Worm (Caenorhabditis elegans): ENCODE data around the gene scav-1.
A peak's percentile ranks its signal among the peaks of the same experiment; 100 is the strongest.

The scav-1 gene

DNA sequence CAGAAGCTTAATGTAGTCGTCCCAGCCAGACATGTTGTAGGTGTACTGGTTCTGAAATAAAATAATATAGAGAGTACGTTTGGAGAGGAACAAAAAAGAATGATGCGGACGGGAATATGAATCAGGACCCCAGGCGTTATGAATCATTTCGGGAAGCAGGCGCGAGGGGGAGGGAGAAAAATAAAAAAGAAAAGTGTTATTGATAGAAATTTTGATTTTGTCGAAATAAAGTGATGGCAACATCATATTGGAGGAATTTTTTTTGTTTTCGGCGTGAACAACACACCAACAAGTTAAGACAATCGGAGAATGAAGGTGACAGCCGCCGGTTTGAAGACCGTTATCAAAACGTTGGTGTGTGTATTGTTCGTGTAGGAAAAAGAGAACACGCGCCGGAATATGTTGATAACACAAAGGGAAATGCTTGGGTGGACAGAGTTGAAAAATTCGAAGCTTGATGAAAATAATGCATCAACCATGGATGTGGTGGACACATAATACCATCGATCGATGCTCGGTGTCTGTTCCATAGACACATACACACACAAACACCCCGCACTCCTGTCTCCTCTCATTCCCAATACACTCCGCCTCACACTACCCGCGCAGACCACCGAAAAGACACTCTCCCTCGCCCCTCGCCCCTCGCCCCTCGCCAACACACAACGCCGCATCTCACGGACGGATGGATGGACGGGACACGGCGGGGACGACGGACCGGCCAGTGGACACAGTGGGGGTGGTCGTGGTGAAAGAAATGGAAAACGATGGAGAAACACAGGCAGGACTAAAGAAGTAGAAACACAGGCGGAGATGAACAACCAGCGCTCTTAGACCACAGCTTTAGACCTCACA, 46.1 kb downstream of the scav-1 start, which contains the start of gene pfn-2:
pfn-2 (minus strand) TSS at position 51 of the 855 bp plus-strand sequence.
- peak; percentile 16 for TF ChIP-seq fos-1 (tag; optimal IDR thresholded peaks at IDR 0.05)
- TF ChIP-seq ztf-4 (tag; optimal IDR thresholded peaks at IDR 0.05): no peak
- TF ChIP-seq snpc-4 (tag; optimal IDR thresholded peaks at IDR 0.05): peak; percentile 21
- peak; percentile 29 for TF ChIP-seq F13H6.1 (tag; optimal IDR thresholded peaks at IDR 0.05)
- TF ChIP-seq crh-2 (tag; optimal IDR thresholded peaks at IDR 0.05): peak; percentile 3
- no peak for TF ChIP-seq lsy-2 (tag; optimal IDR thresholded peaks at IDR 0.05)
- peak; percentile 44 for TF ChIP-seq unc-55 (GFP tag; optimal IDR thresholded peaks at IDR 0.05)

DNA sequence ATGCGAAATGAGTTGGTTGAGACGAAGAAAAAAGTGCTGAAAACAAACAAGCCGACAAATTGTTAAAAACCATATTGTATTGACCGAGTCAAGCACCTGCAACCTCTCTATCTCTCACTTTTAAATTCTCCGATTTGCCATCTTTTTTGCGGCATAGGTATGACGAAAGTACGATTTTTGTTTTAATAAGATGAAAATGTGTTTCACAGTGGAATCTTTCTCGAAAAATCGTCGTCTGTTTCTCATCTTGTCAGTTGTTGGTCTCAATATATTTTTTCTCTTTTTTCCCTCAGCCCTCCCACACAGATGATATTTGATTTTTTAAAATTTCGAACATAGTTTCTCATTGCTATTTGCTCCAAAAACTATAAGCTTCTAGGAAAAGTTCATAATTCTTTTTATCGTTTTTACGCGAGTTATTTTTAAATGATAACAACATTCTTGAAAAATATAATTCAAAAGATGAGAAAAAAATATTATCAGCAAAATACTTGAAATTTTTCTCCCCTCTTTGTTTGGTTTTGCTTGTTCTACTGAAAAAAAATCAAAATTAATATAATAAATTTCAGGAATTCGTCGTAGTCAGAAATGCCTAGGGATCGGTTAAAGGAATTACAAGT, 51.7 kb downstream of the scav-1 start, which contains the start of gene syx-3:
syx-3 (plus strand) TSS at position 570 of the 620 bp plus-strand sequence.
- TF ChIP-seq Y55F3AM.14 (GFP tag; optimal IDR thresholded peaks at IDR 0.05) (no peak), lin-39 (tag; optimal IDR thresholded peaks at IDR 0.05) (no peak), nhr-11 (tag; optimal IDR thresholded peaks at IDR 0.05) (no peak), lsy-2 (tag; optimal IDR thresholded peaks at IDR 0.05) (no peak), ceh-82 (tag; optimal IDR thresholded peaks at IDR 0.05) (no peak), nhr-237 (tag; optimal IDR thresholded peaks at IDR 0.05) (no peak), nhr-129 (tag; optimal IDR thresholded peaks at IDR 0.05) (no peak), ztf-1 (GFP tag; conservative IDR thresholded peaks at IDR 0.05) (no peak), C34F6.9 (tag; optimal IDR thresholded peaks at IDR 0.05) (no peak), fos-1 (tag; optimal IDR thresholded peaks at IDR 0.05) (no peak), nhr-25 (tag; optimal IDR thresholded peaks at IDR 0.05) (no peak), nhr-77 (tag; optimal IDR thresholded peaks at IDR 0.05) (no peak)

DNA sequence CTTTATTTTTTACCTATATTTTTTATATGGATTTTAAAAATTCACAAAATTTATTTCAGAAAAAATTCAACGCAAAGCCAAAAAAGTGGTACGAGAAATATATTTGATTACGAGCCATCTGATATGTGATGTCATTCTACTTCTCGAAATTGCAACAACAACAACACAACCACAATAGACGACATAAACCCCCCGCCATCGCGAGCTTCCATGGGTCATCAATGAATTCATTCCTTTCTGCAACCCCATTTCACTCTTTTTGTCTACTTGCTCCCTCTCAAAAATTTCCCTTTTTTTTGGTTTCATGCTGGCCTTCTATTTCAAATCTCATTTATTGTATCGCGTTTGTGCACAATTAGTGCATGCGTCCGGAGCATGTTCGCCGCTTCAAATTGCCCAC, 52.5 kb downstream of the scav-1 start:
- TF ChIP-seq zag-1 (tag; optimal IDR thresholded peaks at IDR 0.05): peak; percentile 13
- no peak for TF ChIP-seq lin-13 (GFP tag; optimal IDR thresholded peaks at IDR 0.05)
